Worm (Caenorhabditis elegans) whole organism, L1 larva: ENCODE results near the gene clec-125.

Source experiments
- C04F5.9 ChIP-seq: sonication (generic microtip); optimal IDR thresholded peaks from 2 replicates; lab custom pipeline; 2016; ENCODE audit warnings: missing genetic modification characterization, missing compliant biosample characterization
- C16A3.4 ChIP-seq: fragments of 150-350 bp; optimal IDR thresholded peaks from 2 replicates; lab custom pipeline; 2014; ENCODE audit warnings: missing biosample characterization, missing genetic modification characterization
- F16B12.6 ChIP-seq: fragments of 150-350 bp; optimal IDR thresholded peaks from 2 replicates; lab custom pipeline; 2014; ENCODE audit warnings: missing biosample characterization, missing genetic modification characterization
- Y116A8C.19 ChIP-seq: sonication (generic microtip); optimal IDR thresholded peaks from 2 replicates; lab custom pipeline; 2016; ENCODE audit warnings: missing compliant biosample characterization, missing genetic modification characterization, borderline replicate concordance
- aha-1 ChIP-seq: fragments of 150-350 bp; optimal IDR thresholded peaks from 2 replicates; lab custom pipeline; 2014; ENCODE audit warnings: missing biosample characterization, missing genetic modification characterization
- alr-1 ChIP-seq: fragments of 200-800 bp; sonication (Bioruptor generic); optimal IDR thresholded peaks from 2 replicates; lab custom pipeline; 2018; ENCODE audit warnings: borderline replicate concordance, mild to moderate bottlenecking, missing genetic modification characterization, missing compliant biosample characterization
- aly-2 ChIP-seq: fragments of 150-350 bp; optimal IDR thresholded peaks from 2 replicates; lab custom pipeline; 2014; ENCODE audit warnings: missing biosample characterization, missing genetic modification characterization
- ama-1 ChIP-seq: fragments of 150-350 bp; optimal IDR thresholded peaks from 2 replicates; lab custom pipeline; 2014
- blmp-1 ChIP-seq: fragments of 150-350 bp; optimal IDR thresholded peaks from 2 replicates; lab custom pipeline; 2014; ENCODE audit warnings: missing biosample characterization, missing genetic modification characterization
- ceh-63 ChIP-seq: fragments of 200-800 bp; sonication (Bioruptor generic); optimal IDR thresholded peaks from 2 replicates; lab custom pipeline; 2018; ENCODE audit warnings: mild to moderate bottlenecking, missing genetic modification characterization, missing compliant biosample characterization
- ceh-82 ChIP-seq, 3 experiments: fragments of 150-350 bp in 1 of 3; sonication (generic microtip) in 2 of 3; optimal IDR thresholded peaks; 2 replicates each; lab custom pipeline; 2014 to 2017; ENCODE audit warnings: missing biosample characterization in 3 of 3, missing genetic modification characterization in 3 of 3
- ceh-88 ChIP-seq: fragments of 200-800 bp; sonication (Bioruptor generic); IDR thresholded peaks from 2 replicates; pipeline ENCODE4 v1.3.6; 2022; ENCODE audit warnings: missing genetic modification characterization, missing compliant biosample characterization
- ceh-90 ChIP-seq: sonication (generic microtip); optimal IDR thresholded peaks from 2 replicates; lab custom pipeline; 2016; ENCODE audit warnings: missing genetic modification characterization, missing compliant biosample characterization
- dpl-1 ChIP-seq, 3 experiments: fragments of 150-350 bp in 2 of 3; sonication (generic microtip) in 1 of 3; optimal IDR thresholded peaks; 2 replicates each; lab custom pipeline; 2014 to 2017; ENCODE audit warnings: missing biosample characterization in 3 of 3, missing genetic modification characterization in 3 of 3, missing genetic modification reagents in 3 of 3
- efl-3 ChIP-seq: fragments of 200-800 bp; sonication (Bioruptor generic); optimal IDR thresholded peaks from 2 replicates; lab custom pipeline; 2018; ENCODE audit warnings: mild to moderate bottlenecking, missing genetic modification characterization, missing compliant biosample characterization
- egl-27 ChIP-seq, 2 experiments: fragments of 150-350 bp in 1 of 2; sonication (generic microtip); optimal IDR thresholded peaks; 3 replicates each; lab custom pipeline; 2017 to 2018; ENCODE audit warnings: missing biosample characterization in 2 of 2, missing genetic modification characterization in 2 of 2, missing genetic modification reagents in 2 of 2
- elt-2 ChIP-seq: sonication (generic microtip); optimal IDR thresholded peaks from 2 replicates; lab custom pipeline; 2016; ENCODE audit warnings: missing genetic modification characterization, mild to moderate bottlenecking, inconsistent platforms, missing compliant biosample characterization, missing genetic modification reagents
- elt-3 ChIP-seq, 6 experiments: fragments of 150-350 bp in 1 of 6; sonication (generic microtip); optimal IDR thresholded peaks; 2 replicates each; lab custom pipeline; 2017 to 2018; ENCODE audit warnings: missing biosample characterization in 6 of 6, missing genetic modification characterization in 6 of 6, inconsistent platforms in 1 of 6
- fkh-10 ChIP-seq: sonication (generic microtip); optimal IDR thresholded peaks from 2 replicates; lab custom pipeline; 2017; ENCODE audit warnings: missing biosample characterization, missing genetic modification reagents, missing genetic modification characterization
- fkh-4 ChIP-seq: sonication (generic microtip); optimal IDR thresholded peaks from 2 replicates; lab custom pipeline; 2016; ENCODE audit warnings: missing compliant biosample characterization, missing genetic modification characterization, borderline replicate concordance
- fkh-8 ChIP-seq: sonication (generic microtip); optimal IDR thresholded peaks from 2 replicates; lab custom pipeline; 2016; ENCODE audit warnings: mild to moderate bottlenecking, missing genetic modification characterization, missing compliant biosample characterization
- fos-1 ChIP-seq: fragments of 150-350 bp; optimal IDR thresholded peaks from 2 replicates; lab custom pipeline; 2014; ENCODE audit warnings: missing biosample characterization, missing genetic modification characterization
- grh-1 ChIP-seq: fragments of 200-800 bp; sonication (Bioruptor generic); IDR thresholded peaks from 2 replicates; pipeline ENCODE4 v1.3.6; 2022; ENCODE audit warnings: missing genetic modification reagents, missing genetic modification characterization, missing compliant biosample characterization
- hlh-17 ChIP-seq: fragments of 200-800 bp; sonication (Bioruptor generic); optimal IDR thresholded peaks from 2 replicates; lab custom pipeline; 2018; ENCODE audit warnings: missing genetic modification characterization, mild to moderate bottlenecking, missing compliant biosample characterization, moderate library complexity, borderline replicate concordance
- hlh-4 ChIP-seq: sonication (generic microtip); optimal IDR thresholded peaks from 2 replicates; lab custom pipeline; 2016; ENCODE audit warnings: mild to moderate bottlenecking, missing genetic modification characterization, missing compliant biosample characterization
- hpl-2 ChIP-seq: fragments of 150-350 bp; optimal IDR thresholded peaks from 2 replicates; lab custom pipeline; 2014; ENCODE audit warnings: missing biosample characterization, missing genetic modification reagents, missing genetic modification characterization
- isw-1 ChIP-seq: fragments of 200-800 bp; sonication (Bioruptor generic); IDR thresholded peaks from 2 replicates; pipeline ENCODE4 v1.3.6; 2022; ENCODE audit warnings: missing genetic modification characterization, missing compliant biosample characterization
- jun-1 ChIP-seq: fragments of 150-350 bp; optimal IDR thresholded peaks from 2 replicates; lab custom pipeline; 2014; ENCODE audit warnings: missing biosample characterization, missing genetic modification reagents, missing genetic modification characterization
- lin-14 ChIP-seq: fragments of 200-800 bp; sonication (Bioruptor generic); optimal IDR thresholded peaks from 2 replicates; lab custom pipeline; 2018; ENCODE audit warnings: mild to moderate bottlenecking, missing genetic modification characterization, moderate library complexity, missing compliant biosample characterization
- lin-15B ChIP-seq: fragments of 150-350 bp; sonication (generic microtip); optimal IDR thresholded peaks from 3 replicates; lab custom pipeline; 2014; ENCODE audit warnings: missing biosample characterization, missing genetic modification characterization
- lin-35 ChIP-seq, 2 experiments: fragments of 150-350 bp; optimal IDR thresholded peaks; 2 replicates each; lab custom pipeline; 2014; ENCODE audit warnings: missing biosample characterization in 2 of 2, missing genetic modification characterization in 2 of 2, missing genetic modification reagents in 2 of 2
- lsy-2 ChIP-seq, 2 experiments: fragments of 150-350 bp; optimal IDR thresholded peaks; 2 replicates each; lab custom pipeline; 2014; ENCODE audit warnings: missing biosample characterization in 2 of 2, missing genetic modification characterization in 2 of 2
- mab-9 ChIP-seq: fragments of 200-800 bp; sonication (Bioruptor generic); IDR thresholded peaks from 2 replicates; pipeline ENCODE4 v1.3.6; 2022; ENCODE audit warnings: missing genetic modification reagents, missing genetic modification characterization, missing compliant biosample characterization
- mdl-1 ChIP-seq, 2 experiments: fragments of 150-350 bp; optimal IDR thresholded peaks; 2 replicates each; lab custom pipeline; 2014 to 2017; ENCODE audit warnings: missing biosample characterization in 2 of 2, missing genetic modification characterization in 2 of 2, inconsistent platforms in 1 of 2
- nhr-11 ChIP-seq: fragments of 150-350 bp; optimal IDR thresholded peaks from 2 replicates; lab custom pipeline; 2014; ENCODE audit warnings: missing biosample characterization, missing genetic modification characterization
- nhr-19 ChIP-seq: fragments of 200-800 bp; sonication (Bioruptor generic); conservative IDR thresholded peaks from 2 replicates; pipeline ENCODE4 v1.3.6; 2022; ENCODE audit warnings: missing genetic modification characterization, missing compliant biosample characterization
- nhr-20 ChIP-seq: sonication (generic microtip); optimal IDR thresholded peaks from 2 replicates; lab custom pipeline; 2016; ENCODE audit warnings: mild to moderate bottlenecking, missing genetic modification characterization, missing compliant biosample characterization
- nhr-237 ChIP-seq: fragments of 150-350 bp; optimal IDR thresholded peaks from 2 replicates; lab custom pipeline; 2014; ENCODE audit warnings: missing biosample characterization, missing genetic modification characterization
- nhr-47 ChIP-seq: sonication (generic microtip); optimal IDR thresholded peaks from 2 replicates; lab custom pipeline; 2016; ENCODE audit warnings: mild to moderate bottlenecking, missing genetic modification characterization, moderate library complexity, missing compliant biosample characterization
- nhr-77 ChIP-seq: fragments of 150-350 bp; optimal IDR thresholded peaks from 2 replicates; lab custom pipeline; 2014; ENCODE audit warnings: missing biosample characterization, missing genetic modification characterization
- nhr-85 ChIP-seq: sonication (generic microtip); peaks from one replicate; lab custom pipeline; 2016; ENCODE audit warnings: missing genetic modification characterization, inconsistent platforms, missing compliant biosample characterization
- rnt-1 ChIP-seq: sonication (generic microtip); optimal IDR thresholded peaks from 2 replicates; lab custom pipeline; 2016; ENCODE audit warnings: mild to moderate bottlenecking, missing genetic modification characterization, moderate library complexity, missing compliant biosample characterization
- skn-1 ChIP-seq: fragments of 150-350 bp; optimal IDR thresholded peaks from 2 replicates; lab custom pipeline; 2014; ENCODE audit warnings: missing biosample characterization, missing genetic modification characterization
- snu-23 ChIP-seq: sonication (generic microtip); optimal IDR thresholded peaks from 2 replicates; lab custom pipeline; 2016; ENCODE audit warnings: missing genetic modification characterization, missing compliant biosample characterization
- swsn-7 ChIP-seq: sonication (generic microtip); optimal IDR thresholded peaks from 2 replicates; lab custom pipeline; 2016; ENCODE audit warnings: missing genetic modification characterization, missing compliant biosample characterization
- unc-130 ChIP-seq: fragments of 150-350 bp; optimal IDR thresholded peaks from 2 replicates; lab custom pipeline; 2017; ENCODE audit warnings: missing biosample characterization, missing genetic modification characterization, inconsistent platforms
- unc-86 ChIP-seq: sonication (generic microtip); optimal IDR thresholded peaks from 2 replicates; lab custom pipeline; 2016; ENCODE audit warnings: missing genetic modification characterization, missing compliant biosample characterization
- vab-15 ChIP-seq: sonication (generic microtip); optimal IDR thresholded peaks from 2 replicates; lab custom pipeline; 2017; ENCODE audit warnings: missing genotype, mild to moderate bottlenecking, missing genetic modification characterization, missing compliant biosample characterization
- xbp-1 ChIP-seq: sonication (generic microtip); optimal IDR thresholded peaks from 2 replicates; lab custom pipeline; 2016; ENCODE audit warnings: missing genetic modification characterization, missing compliant biosample characterization

Gene clec-125

DNA sequence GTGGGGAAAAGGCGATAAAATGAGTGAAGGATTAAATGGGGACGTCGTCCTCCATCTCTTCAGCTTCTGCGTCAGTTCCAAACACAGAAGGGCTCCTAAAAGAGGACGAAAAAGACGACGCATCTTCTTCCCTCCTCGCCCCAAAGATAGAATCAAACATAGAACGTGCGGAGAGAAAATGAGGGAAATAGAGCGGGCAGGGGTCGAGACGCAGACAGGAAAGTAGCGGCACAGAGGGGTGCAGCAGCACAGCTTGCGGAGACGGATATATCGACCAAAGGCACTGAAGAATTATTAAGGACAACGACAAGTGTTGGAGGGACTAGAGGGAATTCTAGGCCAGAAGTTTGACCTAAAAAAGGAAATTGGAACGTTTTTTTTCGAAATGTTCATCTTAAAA, 31.5 kb downstream of the clec-125 start (continued):
- TF ChIP-seq hlh-4 (no peak), lsy-2 (tag; optimal IDR thresholded peaks at IDR 0.05; lab: Kevin White, UChicago) (peak; percentile 36 to 47), fos-1 (tag; lab: Kevin White, UChicago) (no peak), nhr-11 (tag; lab: Kevin White, UChicago) (no peak), jun-1 (tag; lab: Kevin White, UChicago) (no peak), efl-3 (no peak), unc-86 (peak; percentile 12), lin-35 (GFP tag; optimal IDR thresholded peaks at IDR 0.05; lab: Kevin White, UChicago) (peak in 1 of 2 experiments; percentile 21), swsn-7 (no peak), fkh-8 (peak; percentile 30), ceh-82 (tag; optimal IDR thresholded peaks at IDR 0.05; lab: Kevin White, UChicago) (peak in 2 of 3 experiments; percentile 21 to 29), lin-14 (GFP tag; lab: Kevin White, UChicago) (peak; percentile 89)
- TF ChIP-seq, all 84 proteins: peak for 12

DNA sequence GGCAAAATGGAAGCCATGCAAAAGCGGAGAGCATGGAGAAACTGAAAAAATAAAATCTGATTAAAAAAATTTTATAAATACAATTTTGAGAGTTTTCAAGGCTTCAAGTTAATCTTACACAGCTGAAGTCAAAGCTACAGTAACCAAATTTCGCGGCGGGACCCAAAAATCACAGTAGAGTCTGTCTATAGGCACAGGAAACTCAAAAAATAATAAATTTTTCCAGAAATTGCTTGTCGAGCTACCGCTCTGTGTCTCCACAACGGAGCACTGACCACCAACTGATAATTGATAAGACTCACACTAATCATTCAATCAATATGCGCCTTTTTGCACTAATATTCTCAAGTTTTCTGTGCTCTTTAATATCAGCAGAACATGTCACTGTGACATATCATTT, 34.5 kb downstream of the clec-125 start, which contains the start of gene W10G11.19:
Gene W10G11.19 (plus strand): TSS at position 301 of the 400 bp plus-strand sequence.
- TF ChIP-seq blmp-1 (tag; lab: Kevin White, UChicago) (no peak), nhr-77 (tag; lab: Kevin White, UChicago) (no peak), lin-15B (no peak), C16A3.4 (tag; lab: Kevin White, UChicago) (no peak), snu-23 (GFP tag; lab: Kevin White, UChicago) (no peak), lin-35 (GFP tag; optimal IDR thresholded peaks at IDR 0.05; lab: Kevin White, UChicago) (no peak), hpl-2 (GFP tag; lab: Kevin White, UChicago) (no peak), xbp-1 (tag; lab: Kevin White, UChicago) (no peak), fkh-4 (tag; lab: Kevin White, UChicago) (no peak), isw-1 (GFP tag; lab: Robert Waterston, UW) (no peak)

DNA sequence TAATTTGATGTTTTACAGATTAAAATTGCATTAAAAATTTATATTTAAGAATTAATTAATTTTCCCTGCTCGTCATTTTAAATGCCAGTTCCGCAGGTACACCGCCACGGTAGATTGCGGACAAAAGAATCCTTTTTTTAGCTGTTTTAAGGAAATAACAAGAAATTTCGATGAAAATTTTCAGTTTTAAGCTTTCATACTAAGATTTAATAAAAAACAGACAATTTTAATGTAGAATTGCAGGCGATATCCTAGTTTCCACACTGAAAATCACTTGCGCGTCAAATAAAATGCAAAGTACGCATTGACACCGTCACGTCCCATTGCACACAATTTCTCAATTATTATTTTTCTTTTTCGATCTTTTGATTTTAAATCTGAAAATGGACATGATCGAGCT, 37.6 kb downstream of the clec-125 start, which contains the start of gene dnc-3:
Gene dnc-3 (plus strand): TSS at position 272 of the 400 bp plus-strand sequence.
- no peak for TF ChIP-seq Y116A8C.19 (tag; lab: Kevin White, UChicago)
- no peak for TF ChIP-seq hpl-2 (GFP tag; lab: Kevin White, UChicago)
- TF ChIP-seq aly-2 (tag; lab: Kevin White, UChicago): peak; percentile 20
- TF ChIP-seq C04F5.9 (tag; lab: Kevin White, UChicago): peak; percentile 77
- peak; percentile 81 for TF ChIP-seq swsn-7
- TF ChIP-seq elt-2 (tag; lab: Kevin White, UChicago): peak; percentile 62
- no peak for TF ChIP-seq vab-15 (tag; lab: Kevin White, UChicago)
- peak; percentile 87 for TF ChIP-seq nhr-85 (tag; lab: Kevin White, UChicago)
- peak; percentile 83 for TF ChIP-seq F16B12.6 (tag; lab: Kevin White, UChicago)
- no peak for TF ChIP-seq ama-1
- TF ChIP-seq skn-1 (tag; lab: Kevin White, UChicago): no peak
- TF ChIP-seq isw-1 (GFP tag; lab: Robert Waterston, UW): peak; percentile 72
- TF ChIP-seq mab-9 (GFP tag; lab: Robert Waterston, UW): peak; percentile 50; the same call in 1 of the 2 replicates
- TF ChIP-seq nhr-19 (GFP tag; lab: Robert Waterston, UW): peak; percentile 61
- TF ChIP-seq ceh-90 (tag; lab: Kevin White, UChicago): peak; percentile 62
- TF ChIP-seq ceh-88 (GFP tag; lab: Robert Waterston, UW): 0 out of 2 replicates have a peak, but pooled peaks have one; percentile 41
- no peak for TF ChIP-seq alr-1 (tag; lab: Kevin White, UChicago)
- no peak for TF ChIP-seq ceh-63 (GFP tag; lab: Kevin White, UChicago)
- no peak for TF ChIP-seq mdl-1 (tag; optimal IDR thresholded peaks at IDR 0.05; lab: Kevin White, UChicago)
- peak; percentile 87 for TF ChIP-seq nhr-47 (tag; lab: Kevin White, UChicago)
- no peak for TF ChIP-seq aha-1 (tag; lab: Kevin White, UChicago)
- TF ChIP-seq hlh-17 (GFP tag; lab: Kevin White, UChicago): no peak
- TF ChIP-seq nhr-237: peak; percentile 30
- TF ChIP-seq fkh-10 (GFP tag; lab: Kevin White, UChicago): no peak
- TF ChIP-seq unc-130 (tag; lab: Kevin White, UChicago): no peak
- peak; percentile 72 for TF ChIP-seq fkh-4 (tag; lab: Kevin White, UChicago)
- TF ChIP-seq grh-1 (GFP tag; lab: Robert Waterston, UW): peak; percentile 56
- peak; percentile 80 for TF ChIP-seq nhr-20 (tag; lab: Kevin White, UChicago)
- peak; percentile 86 for TF ChIP-seq snu-23 (GFP tag; lab: Kevin White, UChicago)
- peak; percentile 52 to 56 (median 56) for TF ChIP-seq dpl-1 (GFP tag; optimal IDR thresholded peaks at IDR 0.05; lab: Kevin White, UChicago)
- no peak for TF ChIP-seq rnt-1 (tag; lab: Kevin White, UChicago)
- no peak for TF ChIP-seq egl-27 (tag; optimal IDR thresholded peaks at IDR 0.05; lab: Kevin White, UChicago)
- TF ChIP-seq xbp-1 (tag; lab: Kevin White, UChicago): peak; percentile 84
- TF ChIP-seq elt-3 (tag; optimal IDR thresholded peaks at IDR 0.05; lab: Kevin White, UChicago): no peak
